Worm (Caenorhabditis elegans) whole organism, late embryonic: ENCODE data around the gene slc-25A26.

Experiments
- C08G9.2 ChIP-seq: sonication (generic microtip); optimal IDR thresholded peaks from 2 replicates; lab custom pipeline; 2016; ENCODE audit warnings: mild to moderate bottlenecking, missing genetic modification characterization, moderate library complexity, missing compliant biosample characterization
- C38D4.7 ChIP-seq: fragments of 200-800 bp; sonication (Bioruptor generic); optimal IDR thresholded peaks from 2 replicates; lab custom pipeline; 2018; ENCODE audit warnings: mild to moderate bottlenecking, missing genetic modification characterization, moderate library complexity, missing compliant biosample characterization
- F13H6.1 ChIP-seq: sonication (generic microtip); optimal IDR thresholded peaks from 2 replicates; lab custom pipeline; 2016; ENCODE audit warnings: missing genetic modification characterization, missing compliant biosample characterization
- K02D7.2 ChIP-seq: sonication (generic microtip); optimal IDR thresholded peaks from 2 replicates; lab custom pipeline; 2017; ENCODE audit warnings: mild to moderate bottlenecking, missing genetic modification characterization, missing compliant biosample characterization
- K09A11.1 ChIP-seq: sonication (generic microtip); optimal IDR thresholded peaks from 2 replicates; lab custom pipeline; 2017; ENCODE audit warnings: antibody characterized with exemption, mild to moderate bottlenecking, missing genetic modification characterization, missing compliant biosample characterization; ENCODE audit not compliant: insufficient read depth
- T23F11.4 ChIP-seq: fragments of 200-800 bp; sonication (Bioruptor generic); optimal IDR thresholded peaks from 2 replicates; lab custom pipeline; 2018; ENCODE audit warnings: mild to moderate bottlenecking, missing genetic modification characterization, missing compliant biosample characterization
- Y22D7AL.16 ChIP-seq: sonication (generic microtip); optimal IDR thresholded peaks from 2 replicates; lab custom pipeline; 2016; ENCODE audit warnings: missing genetic modification characterization, missing compliant biosample characterization
- ama-1 ChIP-seq: fragments of 150-350 bp; optimal IDR thresholded peaks from 2 replicates; lab custom pipeline; 2014
- ceh-14 ChIP-seq: sonication (generic microtip); optimal IDR thresholded peaks from 2 replicates; lab custom pipeline; 2016; ENCODE audit warnings: missing genotype, missing genetic modification characterization, missing compliant biosample characterization
- ceh-18 ChIP-seq: sonication (generic microtip); optimal IDR thresholded peaks from 2 replicates; lab custom pipeline; 2016; ENCODE audit warnings: missing genetic modification characterization, missing compliant biosample characterization
- ceh-2 ChIP-seq: sonication (generic microtip); optimal IDR thresholded peaks from 2 replicates; lab custom pipeline; 2016; ENCODE audit warnings: missing genotype, missing genetic modification characterization, missing compliant biosample characterization
- ceh-22 ChIP-seq: sonication (generic microtip); optimal IDR thresholded peaks from 2 replicates; lab custom pipeline; 2017; ENCODE audit warnings: missing biosample characterization, missing genetic modification characterization
- ceh-30 ChIP-seq: fragments of 150-350 bp; optimal IDR thresholded peaks from 2 replicates; lab custom pipeline; 2014; ENCODE audit warnings: missing biosample characterization, missing genetic modification characterization
- ceh-34 ChIP-seq: sonication (generic microtip); optimal IDR thresholded peaks from 2 replicates; lab custom pipeline; 2016; ENCODE audit warnings: mild to moderate bottlenecking, missing genetic modification characterization, missing compliant biosample characterization
- ceh-45 ChIP-seq: fragments of 200-800 bp; sonication (Bioruptor generic); IDR thresholded peaks from 2 replicates; pipeline ENCODE4 v1.3.6; 2022; ENCODE audit warnings: missing genetic modification reagents, missing genetic modification characterization, missing compliant biosample characterization
- ceh-6 ChIP-seq: fragments of 200-800 bp; sonication (Bioruptor generic); optimal IDR thresholded peaks from 2 replicates; lab custom pipeline; 2018; ENCODE audit warnings: mild to moderate bottlenecking, missing genetic modification characterization, missing compliant biosample characterization
- ceh-9 ChIP-seq: sonication (generic microtip); optimal IDR thresholded peaks from 2 replicates; lab custom pipeline; 2016; ENCODE audit warnings: mild to moderate bottlenecking, missing genetic modification characterization, inconsistent platforms, missing compliant biosample characterization
- che-1 ChIP-seq: sonication (generic microtip); optimal IDR thresholded peaks from 2 replicates; lab custom pipeline; 2016; ENCODE audit warnings: mild to moderate bottlenecking, missing genetic modification characterization, missing compliant biosample characterization
- dve-1 ChIP-seq: sonication (generic microtip); optimal IDR thresholded peaks from 2 replicates; lab custom pipeline; 2017; ENCODE audit warnings: antibody characterized with exemption, mild to moderate bottlenecking, missing genetic modification characterization, missing compliant biosample characterization
- elt-4 ChIP-seq: sonication (generic microtip); optimal IDR thresholded peaks from 2 replicates; lab custom pipeline; 2016; ENCODE audit warnings: missing genetic modification characterization, missing compliant biosample characterization
- eyg-1 ChIP-seq: sonication (generic microtip); optimal IDR thresholded peaks from 2 replicates; lab custom pipeline; 2016; ENCODE audit warnings: missing genotype, missing genetic modification characterization, missing compliant biosample characterization
- fax-1 ChIP-seq: sonication (generic microtip); optimal IDR thresholded peaks from 2 replicates; lab custom pipeline; 2016; ENCODE audit warnings: missing genotype, missing genetic modification characterization, missing compliant biosample characterization
- hlh-30 ChIP-seq: sonication (generic microtip); optimal IDR thresholded peaks from 2 replicates; lab custom pipeline; 2017; ENCODE audit warnings: antibody characterized with exemption, missing genetic modification characterization, missing compliant biosample characterization; ENCODE audit not compliant: insufficient read depth
- madf-2 ChIP-seq: sonication (generic microtip); optimal IDR thresholded peaks from 2 replicates; lab custom pipeline; 2017; ENCODE audit warnings: missing genetic modification characterization, missing compliant biosample characterization
- nhr-11 ChIP-seq: fragments of 150-350 bp; optimal IDR thresholded peaks from 2 replicates; lab custom pipeline; 2014; ENCODE audit warnings: missing biosample characterization, missing genetic modification characterization
- odd-2 ChIP-seq: sonication (generic microtip); optimal IDR thresholded peaks from 2 replicates; lab custom pipeline; 2017; ENCODE audit warnings: antibody characterized with exemption, mild to moderate bottlenecking, missing genetic modification characterization, missing compliant biosample characterization
- pat-9 ChIP-seq: fragments of 200-800 bp; sonication (Bioruptor generic); optimal IDR thresholded peaks from 2 replicates; lab custom pipeline; 2018; ENCODE audit warnings: mild to moderate bottlenecking, missing genetic modification characterization, moderate library complexity, missing compliant biosample characterization
- pax-1 ChIP-seq: fragments of 150-350 bp; optimal IDR thresholded peaks from 2 replicates; lab custom pipeline; 2014; ENCODE audit warnings: missing biosample characterization, missing genetic modification characterization
- pha-2 ChIP-seq: sonication (generic microtip); optimal IDR thresholded peaks from 2 replicates; lab custom pipeline; 2017; ENCODE audit warnings: mild to moderate bottlenecking, missing genetic modification characterization, missing compliant biosample characterization
- pha-4 ChIP-seq: fragments of 150-350 bp; optimal IDR thresholded peaks from 2 replicates; lab custom pipeline; 2018; ENCODE audit warnings: missing biosample characterization, missing genetic modification reagents, missing genetic modification characterization
- ref-2 ChIP-seq: sonication (generic microtip); optimal IDR thresholded peaks from 2 replicates; lab custom pipeline; 2016; ENCODE audit warnings: missing genetic modification characterization, missing compliant biosample characterization
- sdc-2 ChIP-seq: sonication (generic microtip); optimal IDR thresholded peaks from 2 replicates; lab custom pipeline; 2016; ENCODE audit warnings: missing genotype, missing genetic modification characterization, missing compliant biosample characterization
- sox-2 ChIP-seq: fragments of 200-800 bp; sonication (Bioruptor generic); IDR thresholded peaks from 2 replicates; pipeline ENCODE4 v1.3.6; 2022; ENCODE audit warnings: missing genetic modification reagents, missing genetic modification characterization, missing compliant biosample characterization
- sox-4 ChIP-seq: sonication (generic microtip); optimal IDR thresholded peaks from 2 replicates; lab custom pipeline; 2017; ENCODE audit warnings: mild to moderate bottlenecking, missing genetic modification characterization, inconsistent platforms, missing compliant biosample characterization
- syd-9 ChIP-seq: sonication (generic microtip); optimal IDR thresholded peaks from 2 replicates; lab custom pipeline; 2016; ENCODE audit warnings: mild to moderate bottlenecking, missing genetic modification characterization, moderate library complexity, missing compliant biosample characterization
- ttx-3 ChIP-seq: sonication (generic microtip); optimal IDR thresholded peaks from 2 replicates; lab custom pipeline; 2016; ENCODE audit warnings: missing genetic modification reagents, missing genetic modification characterization, missing compliant biosample characterization
- unc-3 ChIP-seq, 2 experiments: fragments of 200-800 bp in 1 of 2; sonication (Bioruptor generic) in 1 of 2; sonication (generic microtip) in 1 of 2; conservative IDR thresholded peaks in 1 of 2; optimal IDR thresholded peaks in 1 of 2; 2 replicates each; pipeline versions ENCODE4 v1.3.6 to Lab custom; 2016 to 2022; ENCODE audit warnings: missing compliant biosample characterization in 2 of 2, missing genetic modification characterization in 2 of 2, missing genetic modification reagents in 1 of 2

slc-25A26 gene

ce11 chrIV:8973249-8973958, 43.2 kb downstream of the slc-25A26 start, which contains the start of gene C53B4.3 (continued):
- TF ChIP-seq ceh-30 (tag; lab: Kevin White, UChicago) (no peak), unc-3 (GFP tag; conservative IDR thresholded peaks at IDR 0.05; lab: Robert Waterston, UW) (no peak), unc-3 (tag; optimal IDR thresholded peaks at IDR 0.05; lab: Kevin White, UChicago) (no peak), ceh-14 (peak; percentile 53), ceh-45 (GFP tag; lab: Robert Waterston, UW) (no peak), pha-2 (tag; lab: Kevin White, UChicago) (no peak), odd-2 (no peak), sox-4 (tag; lab: Kevin White, UChicago) (no peak), ceh-18 (no peak), nhr-11 (tag; lab: Kevin White, UChicago) (no peak), ceh-6 (GFP tag; lab: Kevin White, UChicago) (no peak), pat-9 (tag; lab: Kevin White, UChicago) (no peak), ttx-3 (peak; percentile 15), sox-2 (no peak), ceh-22 (tag; lab: Kevin White, UChicago) (no peak), sdc-2 (tag; lab: Kevin White, UChicago) (peak; percentile 57), C08G9.2 (tag; lab: Kevin White, UChicago) (peak; percentile 97), F13H6.1 (peak; percentile 69), T23F11.4 (GFP tag; lab: Kevin White, UChicago) (no peak), hlh-30 (tag; lab: Kevin White, UChicago) (no peak), K02D7.2 (no peak), fax-1 (peak; percentile 41), elt-4 (tag; lab: Kevin White, UChicago) (no peak), ceh-34 (peak; percentile 41), pax-1 (tag; lab: Kevin White, UChicago) (no peak), che-1 (tag; lab: Kevin White, UChicago) (no peak), K09A11.1 (no peak), dve-1 (tag; lab: Kevin White, UChicago) (no peak), ref-2 (peak; percentile 81), pha-4 (tag; lab: Kevin White, UChicago) (no peak), ama-1 (lab: Kevin White, UChicago) (no peak), ceh-9 (tag; lab: Kevin White, UChicago) (no peak), Y22D7AL.16 (tag; lab: Kevin White, UChicago) (no peak), syd-9 (tag; lab: Kevin White, UChicago) (no peak), madf-2 (tag; lab: Kevin White, UChicago) (no peak)

- TF ChIP-seq hlh-30 (tag; lab: Kevin White, UChicago) (peak; percentile 25), ceh-2 (tag; lab: Kevin White, UChicago) (no peak), C38D4.7 (GFP tag; lab: Kevin White, UChicago) (no peak)
Observed at ce11 chrIV:8974543-8975330, 44.5 kb downstream of the slc-25A26 start.

- TF ChIP-seq eyg-1 (tag; lab: Kevin White, UChicago): no peak
Observed at ce11 chrIV:8975331-8975625, 45.0 kb downstream of the slc-25A26 start, which contains the start of gene pdzd-8. TSS of gene pdzd-8 (plus strand) at chrIV:8975526.
